Fruit fly (Drosophila melanogaster) whole organism, embryonic: ENCODE results near the gene CG3764.
A peak's percentile ranks its signal among the peaks of the same experiment; 100 is the strongest.

ENCODE experiments used
- B-H2 ChIP-seq: fragments of 200-800 bp; sonication (Bioruptor generic); optimal IDR thresholded peaks from 2 replicates; lab custom pipeline; 2018; ENCODE audit warnings: missing biosample characterization, mild to moderate bottlenecking, missing genetic modification characterization
- CG10431 ChIP-seq: fragments of 200-800 bp; sonication (Bioruptor generic); optimal IDR thresholded peaks from 3 replicates; lab custom pipeline; 2018; ENCODE audit warnings: missing biosample characterization, mild to moderate bottlenecking, missing genetic modification characterization
- CG10654 ChIP-seq: fragments of 200-800 bp; sonication (Bioruptor generic); optimal IDR thresholded peaks from 2 replicates; lab custom pipeline; 2016; ENCODE audit warnings: missing biosample characterization, missing genetic modification characterization
- CG10979 ChIP-seq: fragments of 200-800 bp; sonication (Bioruptor generic); optimal IDR thresholded peaks from 2 replicates; lab custom pipeline; 2018; ENCODE audit warnings: missing biosample characterization, mild to moderate bottlenecking, missing genetic modification characterization, moderate library complexity
- CG11247 ChIP-seq: fragments of 200-800 bp; sonication (Bioruptor generic); IDR thresholded peaks from 2 replicates; pipeline ENCODE4 v1.3.6; 2022; ENCODE audit warnings: missing biosample characterization, missing genetic modification characterization
- CG12071 ChIP-seq: fragments of 200-800 bp; sonication (Bioruptor generic); optimal IDR thresholded peaks from 3 replicates; lab custom pipeline; 2018; ENCODE audit warnings: missing biosample characterization, mild to moderate bottlenecking, missing genetic modification characterization
- CG12299 ChIP-seq: fragments of 200-800 bp; sonication (Bioruptor generic); optimal IDR thresholded peaks from 2 replicates; lab custom pipeline; 2018; ENCODE audit warnings: missing biosample characterization, mild to moderate bottlenecking, missing genetic modification characterization
- CG1233 ChIP-seq: fragments of 200-800 bp; sonication (Bioruptor generic); optimal IDR thresholded peaks from 4 replicates; lab custom pipeline; 2018; ENCODE audit warnings: missing biosample characterization, mild to moderate bottlenecking, missing genetic modification characterization
- CG14050 ChIP-seq: fragments of 200-800 bp; sonication (Bioruptor generic); IDR thresholded peaks from 3 replicates; pipeline ENCODE4 v1.3.6; 2022; ENCODE audit warnings: missing biosample characterization, missing genetic modification characterization
- CG15696 ChIP-seq: fragments of 200-800 bp; sonication (Bioruptor generic); optimal IDR thresholded peaks from 2 replicates; lab custom pipeline; 2019; ENCODE audit warnings: missing biosample characterization, mild to moderate bottlenecking, missing genetic modification characterization, moderate library complexity
- CG16863 ChIP-seq: fragments of 200-800 bp; sonication (Bioruptor generic); optimal IDR thresholded peaks from 3 replicates; lab custom pipeline; 2016; ENCODE audit warnings: missing biosample characterization, missing genetic modification characterization
- CG2199 ChIP-seq: fragments of 200-800 bp; sonication (Bioruptor generic); IDR thresholded peaks from 3 replicates; pipeline ENCODE4 v1.3.6; 2022; ENCODE audit warnings: missing biosample characterization, missing genetic modification characterization
- CG3065 ChIP-seq: fragments of 200-800 bp; sonication (Bioruptor generic); optimal IDR thresholded peaks from 2 replicates; lab custom pipeline; 2016; ENCODE audit warnings: missing biosample characterization, missing genetic modification characterization
- CG3847 ChIP-seq: fragments of 200-800 bp; sonication (Bioruptor generic); IDR thresholded peaks from 2 replicates; pipeline ENCODE4 v1.3.6; 2022; ENCODE audit warnings: missing biosample characterization, missing genetic modification characterization
- CG8290 ChIP-seq, 3 experiments: fragments of 200-800 bp; sonication (Bioruptor generic); optimal IDR thresholded peaks; 2 replicates each; lab custom pipeline; 2016 to 2019; ENCODE audit warnings: missing biosample characterization in 3 of 3, missing genetic modification characterization in 3 of 3, mild to moderate bottlenecking in 2 of 3, moderate library complexity in 1 of 3
- CG9932 ChIP-seq: fragments of 200-800 bp; sonication (Bioruptor generic); IDR thresholded peaks from 2 replicates; pipeline ENCODE4 v1.3.6; 2022; ENCODE audit warnings: missing biosample characterization, missing genetic modification characterization
- CkIIα-i1 ChIP-seq: fragments of 200-800 bp; sonication (Bioruptor generic); IDR thresholded peaks from 2 replicates; pipeline ENCODE4 v1.3.6; 2022; ENCODE audit warnings: missing biosample characterization, missing genetic modification characterization
- Eip74EF ChIP-seq, 2 experiments: fragments of 200-800 bp in 1 of 2; fragments of >200 bp in 1 of 2; sonication (Bioruptor generic) in 1 of 2; optimal IDR thresholded peaks; 2 replicates each; lab custom pipeline; 2017 to 2019; ENCODE audit warnings: missing biosample characterization in 2 of 2, missing genetic modification characterization in 2 of 2, mild to moderate bottlenecking in 1 of 2, moderate library complexity in 1 of 2
- Ets65A ChIP-seq: fragments of 200-800 bp; sonication (Bioruptor generic); peaks from one replicate; lab custom pipeline; 2016; ENCODE audit warnings: missing biosample characterization, missing genetic modification characterization
- Hmr ChIP-seq: fragments of 200-800 bp; sonication (Bioruptor generic); optimal IDR thresholded peaks from 3 replicates; lab custom pipeline; 2017; ENCODE audit warnings: mild to moderate bottlenecking, missing biosample characterization, missing genetic modification reagents, missing genetic modification characterization
- MTF-1 ChIP-seq: fragments of 200-800 bp; sonication (Bioruptor generic); optimal IDR thresholded peaks from 2 replicates; lab custom pipeline; 2018; ENCODE audit warnings: missing biosample characterization, mild to moderate bottlenecking, missing genetic modification characterization, borderline replicate concordance
- NK7.1 ChIP-seq: fragments of 200-800 bp; sonication (Bioruptor generic); optimal IDR thresholded peaks from 3 replicates; lab custom pipeline; 2016; ENCODE audit warnings: missing biosample characterization, missing genetic modification characterization
- Sry-δ ChIP-seq: fragments of 200-800 bp; sonication (Bioruptor generic); optimal IDR thresholded peaks from 2 replicates; lab custom pipeline; 2016; ENCODE audit warnings: missing biosample characterization, missing genetic modification characterization
- TFAM ChIP-seq: fragments of 200-800 bp; sonication (Bioruptor generic); optimal IDR thresholded peaks from 2 replicates; lab custom pipeline; 2017; ENCODE audit warnings: missing biosample characterization, missing genetic modification characterization, inconsistent platforms
- Tbp ChIP-seq: fragments of >200 bp; optimal IDR thresholded peaks from 2 replicates; lab custom pipeline; 2018; ENCODE audit warnings: missing biosample characterization, missing genetic modification characterization
- Vsx1 ChIP-seq: fragments of 200-800 bp; sonication (Bioruptor generic); optimal IDR thresholded peaks from 2 replicates; lab custom pipeline; 2017; ENCODE audit warnings: missing biosample characterization, mild to moderate bottlenecking, missing genetic modification characterization, missing genetic modification reagents
- ap ChIP-seq: fragments of 200-800 bp; sonication (Bioruptor generic); IDR thresholded peaks from 2 replicates; pipeline ENCODE4 v1.3.6; 2022; ENCODE audit warnings: missing biosample characterization, missing genetic modification characterization
- ash1 ChIP-seq: fragments of 200-800 bp; sonication (Bioruptor generic); optimal IDR thresholded peaks from 2 replicates; lab custom pipeline; 2018; ENCODE audit warnings: missing biosample characterization, mild to moderate bottlenecking, missing genetic modification characterization
- chinmo ChIP-seq: fragments of 200-800 bp; sonication (Bioruptor generic); IDR thresholded peaks from 4 replicates; pipeline ENCODE4 v1.3.6; 2022; ENCODE audit warnings: missing biosample characterization, missing genetic modification characterization; ENCODE audit not compliant: partially characterized antibody
- crc ChIP-seq: fragments of 200-800 bp; sonication (Bioruptor generic); optimal IDR thresholded peaks from 2 replicates; lab custom pipeline; 2016; ENCODE audit warnings: missing biosample characterization, missing genetic modification characterization
- cwo ChIP-seq: fragments of 200-800 bp; sonication (Bioruptor generic); optimal IDR thresholded peaks from 3 replicates; lab custom pipeline; 2017; ENCODE audit warnings: missing biosample characterization, missing genetic modification characterization, mild to moderate bottlenecking, moderate library complexity, missing genetic modification reagents
- exex ChIP-seq: fragments of 200-800 bp; sonication (Bioruptor generic); optimal IDR thresholded peaks from 4 replicates; lab custom pipeline; 2018; ENCODE audit warnings: missing biosample characterization, mild to moderate bottlenecking, missing genetic modification characterization, moderate library complexity
- eyg ChIP-seq: fragments of 200-800 bp; sonication (Bioruptor generic); optimal IDR thresholded peaks from 3 replicates; lab custom pipeline; 2016; ENCODE audit warnings: missing biosample characterization, missing genetic modification characterization
- fd102C ChIP-seq: fragments of 200-800 bp; sonication (Bioruptor generic); optimal IDR thresholded peaks from 2 replicates; lab custom pipeline; 2018; ENCODE audit warnings: missing biosample characterization, mild to moderate bottlenecking, missing genetic modification characterization, moderate library complexity
- gcm ChIP-seq: fragments of 200-800 bp; sonication (Bioruptor generic); optimal IDR thresholded peaks from 2 replicates; lab custom pipeline; 2019; ENCODE audit warnings: missing biosample characterization, mild to moderate bottlenecking, missing genetic modification characterization, moderate library complexity
- gcm2 ChIP-seq: fragments of 200-800 bp; sonication (Bioruptor generic); optimal IDR thresholded peaks from 2 replicates; lab custom pipeline; 2016; ENCODE audit warnings: missing biosample characterization, missing genetic modification characterization
- hb ChIP-seq: fragments of 200-800 bp; sonication (Bioruptor generic); IDR thresholded peaks from 3 replicates; pipeline ENCODE4 v1.3.6; 2022; ENCODE audit warnings: missing biosample characterization, missing genetic modification characterization; ENCODE audit not compliant: partially characterized antibody
- inv ChIP-seq: fragments of 200-800 bp; sonication (Bioruptor generic); IDR thresholded peaks from 2 replicates; pipeline ENCODE4 v1.3.6; 2022; ENCODE audit warnings: missing biosample characterization, missing genetic modification characterization; ENCODE audit not compliant: partially characterized antibody
- lab ChIP-seq: fragments of 200-800 bp; sonication (Bioruptor generic); optimal IDR thresholded peaks from 3 replicates; lab custom pipeline; 2017; ENCODE audit warnings: missing biosample characterization, missing genetic modification characterization, mild to moderate bottlenecking, moderate library complexity, missing genetic modification reagents
- otp ChIP-seq: fragments of 200-800 bp; sonication (Bioruptor generic); IDR thresholded peaks from 3 replicates; pipeline ENCODE4, ENCODE4 v1.3.6; 2022; ENCODE audit warnings: missing biosample characterization, missing genetic modification characterization
- pb ChIP-seq: fragments of 200-800 bp; sonication (Bioruptor generic); optimal IDR thresholded peaks from 3 replicates; lab custom pipeline; 2016; ENCODE audit warnings: missing biosample characterization, missing genetic modification characterization
- phol ChIP-seq: fragments of 200-800 bp; sonication (Bioruptor generic); optimal IDR thresholded peaks from 3 replicates; lab custom pipeline; 2018; ENCODE audit warnings: missing biosample characterization, mild to moderate bottlenecking, missing genetic modification characterization, moderate library complexity
- prd ChIP-seq, 3 experiments: fragments of >200 bp in 2 of 3; fragments of 200-800 bp in 1 of 3; sonication (Bioruptor generic) in 1 of 3; optimal IDR thresholded peaks in 2 of 3; IDR thresholded peaks in 1 of 3; 2 replicates in 2 of 3; 3 replicates in 1 of 3; pipeline versions ENCODE4 v1.3.6 to Lab custom; 2017 to 2022; ENCODE audit warnings: missing biosample characterization in 1 of 3, missing genetic modification characterization in 1 of 3
- rib ChIP-seq: fragments of 200-800 bp; sonication (Bioruptor generic); IDR thresholded peaks from 2 replicates; pipeline ENCODE4 v1.3.6; 2022; ENCODE audit warnings: missing biosample characterization, missing genetic modification characterization
- sens ChIP-seq: fragments of 200-800 bp; sonication (Bioruptor generic); peaks from one replicate; lab custom pipeline; 2016; ENCODE audit warnings: missing biosample characterization, missing genetic modification characterization
- sens-2 ChIP-seq: fragments of 200-800 bp; sonication (Bioruptor generic); IDR thresholded peaks from 2 replicates; pipeline ENCODE4 v1.3.6; 2022; ENCODE audit warnings: missing biosample characterization, missing genetic modification characterization
- seq ChIP-seq: fragments of 200-800 bp; sonication (Bioruptor generic); IDR thresholded peaks from 2 replicates; pipeline ENCODE4 v1.3.6; 2022; ENCODE audit warnings: missing biosample characterization, missing genetic modification characterization
- sima ChIP-seq: fragments of 200-800 bp; sonication (Bioruptor generic); optimal IDR thresholded peaks from 2 replicates; lab custom pipeline; 2016; ENCODE audit warnings: missing biosample characterization, missing genetic modification characterization
- tin ChIP-seq: fragments of 200-800 bp; sonication (Bioruptor generic); optimal IDR thresholded peaks from 3 replicates; lab custom pipeline; 2016; ENCODE audit warnings: missing biosample characterization, missing genetic modification characterization
- zfh2 ChIP-seq: fragments of 200-800 bp; sonication (Bioruptor generic); optimal IDR thresholded peaks from 2 replicates; lab custom pipeline; 2016; ENCODE audit warnings: missing biosample characterization, missing genetic modification characterization

The CG3764 gene

DNA sequence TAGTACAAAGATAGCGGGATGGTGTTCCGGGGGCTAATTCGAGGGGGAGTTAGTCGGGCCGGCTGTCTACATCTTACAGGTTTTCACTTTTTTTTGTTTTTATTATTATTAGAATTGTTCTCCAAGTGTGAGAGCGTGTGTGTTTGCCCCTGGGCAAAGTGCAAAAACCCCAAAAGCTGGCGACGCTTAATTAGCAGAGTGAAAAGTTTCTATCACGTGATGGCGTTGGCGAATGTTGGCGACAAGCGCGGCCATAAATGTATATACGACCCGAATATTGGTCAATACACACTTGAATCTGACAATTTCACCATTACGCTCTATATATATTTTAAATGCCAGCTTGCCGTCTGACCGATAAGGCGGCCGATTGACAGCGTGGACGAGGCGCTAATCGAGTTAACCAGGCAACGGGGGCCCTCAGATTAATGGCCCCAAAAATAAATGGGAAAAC, 3.4 kb downstream of the CG3764 start (continued):
- TF ChIP-seq TFAM (GFP tag; lab: Kevin White, UChicago) = no peak
- 0 out of 2 replicates have a peak, but pooled peaks have one; percentile 31 for TF ChIP-seq CG11247 (GFP tag; lab: Robert Waterston, UW)
- TF ChIP-seq CG8290 (GFP tag; optimal IDR thresholded peaks at IDR 0.05; lab: Kevin White, UChicago) = no peak
- TF ChIP-seq CG8290 (tag; optimal IDR thresholded peaks at IDR 0.05; lab: Kevin White, UChicago) = peak in 1 of 2 experiments; percentile 59
- TF ChIP-seq fd102C (GFP tag; lab: Kevin White, UChicago) = no peak
- no peak for TF ChIP-seq CG10431
- TF ChIP-seq Vsx1 (GFP tag; lab: Kevin White, UChicago) = peak; percentile 54
- TF ChIP-seq CG10654 (GFP tag; lab: Kevin White, UChicago) = no peak
- peak; percentile 14 for TF ChIP-seq Hmr (GFP tag; lab: Kevin White, UChicago)
- 0 out of 4 replicates have a peak, but pooled peaks have one; percentile 6 for TF ChIP-seq chinmo (GFP tag; lab: Robert Waterston, UW)
- TF ChIP-seq Eip74EF (GFP tag; optimal IDR thresholded peaks at IDR 0.05; lab: Kevin White, UChicago) = no peak
- 0 out of 2 replicates have a peak, but pooled peaks have one; percentile 14 for TF ChIP-seq seq (GFP tag; lab: Robert Waterston, UW)
- no peak for TF ChIP-seq CkIIα-i1 (GFP tag; lab: Robert Waterston, UW)
- peak; percentile 37; the same call in 1 of the 2 replicates for TF ChIP-seq CG9932 (GFP tag; lab: Robert Waterston, UW)
- no peak for TF ChIP-seq CG16863 (GFP tag; lab: Kevin White, UChicago)
- no peak for TF ChIP-seq Sry-δ (GFP tag; lab: Kevin White, UChicago)
- TF ChIP-seq eyg (GFP tag; lab: Kevin White, UChicago) = no peak
- peak; percentile 87 for TF ChIP-seq cwo (GFP tag; lab: Kevin White, UChicago)
- no peak for TF ChIP-seq CG15696
- TF ChIP-seq ash1 (GFP tag; lab: Kevin White, UChicago) = no peak
- no peak for TF ChIP-seq pb (GFP tag; lab: Kevin White, UChicago)
- TF ChIP-seq Ets65A (GFP tag; lab: Kevin White, UChicago) = no peak
- TF ChIP-seq gcm2 (GFP tag; lab: Kevin White, UChicago) = no peak
- no peak for TF ChIP-seq CG3847 (GFP tag; lab: Robert Waterston, UW)
- TF ChIP-seq NK7.1 (GFP tag; lab: Kevin White, UChicago) = no peak
- no peak for TF ChIP-seq MTF-1 (GFP tag; lab: Kevin White, UChicago)
- no peak for TF ChIP-seq phol (tag; lab: Kevin White, UChicago)
- no peak for TF ChIP-seq hb (GFP tag; lab: Robert Waterston, UW)
- no peak for TF ChIP-seq inv (GFP tag; lab: Robert Waterston, UW)
- TF ChIP-seq Tbp (GFP tag; lab: Kevin White, UChicago) = no peak
- TF ChIP-seq prd (optimal IDR thresholded peaks at IDR 0.05; lab: Kevin White, UChicago) = no peak
- no peak for TF ChIP-seq prd (GFP tag; IDR thresholded peaks at IDR 0.05; lab: Robert Waterston, UW)
- TF ChIP-seq exex = peak; percentile 84
- no peak for TF ChIP-seq CG12071 (GFP tag; lab: Kevin White, UChicago)
- TF ChIP-seq sens-2 = peak; percentile 32; the same call in 1 of the 2 replicates
- no peak for TF ChIP-seq crc (GFP tag; lab: Kevin White, UChicago)
- 0 out of 3 replicates have a peak, but pooled peaks have one; percentile 54 for TF ChIP-seq CG2199 (GFP tag; lab: Robert Waterston, UW)
- TF ChIP-seq CG3065 (GFP tag; lab: Kevin White, UChicago) = no peak
- no peak for TF ChIP-seq gcm (GFP tag; lab: Kevin White, UChicago)
- TF ChIP-seq lab = peak; percentile 15
- TF ChIP-seq zfh2 (GFP tag; lab: Kevin White, UChicago) = no peak
- peak; percentile 36 for TF ChIP-seq B-H2
- no peak for TF ChIP-seq otp (GFP tag; lab: Robert Waterston, UW)
- TF ChIP-seq tin = no peak
- TF ChIP-seq ap (GFP tag; lab: Robert Waterston, UW) = no peak
- no peak for TF ChIP-seq sima (GFP tag; lab: Kevin White, UChicago)
- no peak for TF ChIP-seq CG10979 (tag; lab: Kevin White, UChicago)
- TF ChIP-seq CG1233 = no peak
- TF ChIP-seq sens = peak; percentile 35
- no peak for TF ChIP-seq CG12299 (tag; lab: Kevin White, UChicago)
- no peak for TF ChIP-seq CG14050 (GFP tag; lab: Robert Waterston, UW)
- peak; percentile 34; the same call in 1 of the 2 replicates for TF ChIP-seq rib (GFP tag; lab: Robert Waterston, UW)
